In the genomic region with DNA sequence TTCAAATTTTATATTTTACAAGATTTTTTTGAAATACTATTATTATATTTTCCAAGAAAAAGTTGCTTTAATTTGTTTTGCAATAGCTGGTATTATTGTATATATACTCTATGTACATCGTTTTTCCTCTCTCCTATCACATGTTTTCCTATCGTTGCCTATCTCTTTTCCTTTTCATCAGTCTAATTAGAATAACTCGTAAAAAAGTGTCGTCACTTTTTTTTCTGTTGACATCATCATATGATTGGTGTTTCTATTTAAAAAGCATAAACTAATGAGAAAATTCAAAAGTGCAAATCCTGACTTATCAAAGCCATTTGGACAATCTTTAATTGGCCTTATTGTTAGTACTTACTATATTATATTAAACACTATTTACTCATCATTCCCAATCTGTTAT, we compare ENCODE assay signal across 3 worm cellular contexts.
TF ChIP-seq lines count a peak whose summit lies in the region.

No protein-coding gene starts in this region.

TF ChIP-seq in whole organism, L1 larva, 84 proteins besides CTCF, POLR2A, EP300 and RAD21:
- TF ChIP-seq sptf-1 (tag; optimal IDR thresholded peaks at IDR 0.05; lab: Kevin White, UChicago) (no peak), dsc-1 (tag; optimal IDR thresholded peaks at IDR 0.05; lab: Kevin White, UChicago) (peak; percentile 92), blmp-1 (tag; optimal IDR thresholded peaks at IDR 0.05; lab: Kevin White, UChicago) (peak; percentile 8), ceh-8 (GFP tag; optimal IDR thresholded peaks at IDR 0.05; lab: Kevin White, UChicago) (peak; percentile 87), C04F5.9 (tag; optimal IDR thresholded peaks at IDR 0.05; lab: Kevin White, UChicago) (no peak), snu-23 (GFP tag; optimal IDR thresholded peaks at IDR 0.05; lab: Kevin White, UChicago) (peak; percentile 5), nhr-47 (tag; optimal IDR thresholded peaks at IDR 0.05; lab: Kevin White, UChicago) (peak; percentile 58), xbp-1 (tag; optimal IDR thresholded peaks at IDR 0.05; lab: Kevin White, UChicago) (peak; percentile 19), pax-3 (tag; optimal IDR thresholded peaks at IDR 0.05; lab: Kevin White, UChicago) (peak; percentile 42), nhr-20 (tag; optimal IDR thresholded peaks at IDR 0.05; lab: Kevin White, UChicago) (peak; percentile 62), hlh-17 (GFP tag; optimal IDR thresholded peaks at IDR 0.05; lab: Kevin White, UChicago; ENCODE audit: borderline replicate concordance) (no peak), pag-3 (tag; optimal IDR thresholded peaks at IDR 0.05; lab: Kevin White, UChicago; ENCODE audit: borderline replicate concordance, insufficient read depth) (no peak), fkh-8 (tag; optimal IDR thresholded peaks at IDR 0.05; lab: Kevin White, UChicago) (peak; percentile 82), rnt-1 (tag; optimal IDR thresholded peaks at IDR 0.05; lab: Kevin White, UChicago) (no peak), lin-14 (GFP tag; optimal IDR thresholded peaks at IDR 0.05; lab: Kevin White, UChicago) (peak; percentile 80), nhr-11 (tag; optimal IDR thresholded peaks at IDR 0.05; lab: Kevin White, UChicago) (peak; percentile 7), lin-35 (GFP tag; optimal IDR thresholded peaks at IDR 0.05; lab: Kevin White, UChicago) (peak in 1 of 2 experiments; percentile 43), lsy-2 (tag; optimal IDR thresholded peaks at IDR 0.05; lab: Kevin White, UChicago) (peak; percentile 39 to 50), fos-1 (tag; optimal IDR thresholded peaks at IDR 0.05; lab: Kevin White, UChicago) (peak; percentile 40), swsn-7 (tag; optimal IDR thresholded peaks at IDR 0.05; lab: Kevin White, UChicago) (peak; percentile 31), unc-86 (tag; optimal IDR thresholded peaks at IDR 0.05; lab: Kevin White, UChicago) (peak; percentile 7), egl-13 (tag; optimal IDR thresholded peaks at IDR 0.05; lab: Kevin White, UChicago) (peak; percentile 71), nhr-71 (tag; optimal IDR thresholded peaks at IDR 0.05; lab: Kevin White, UChicago) (peak; percentile 77), irx-1 (tag; optimal IDR thresholded peaks at IDR 0.05; lab: Kevin White, UChicago) (no peak), sox-4 (tag; optimal IDR thresholded peaks at IDR 0.05; lab: Kevin White, UChicago) (peak; percentile 71), tlp-1 (tag; optimal IDR thresholded peaks at IDR 0.05; lab: Kevin White, UChicago) (no peak)

TF ChIP-seq in whole organism, L2 larva, 48 proteins besides CTCF, POLR2A, EP300 and RAD21 (continues in another document):
- TF ChIP-seq blmp-1 (tag; optimal IDR thresholded peaks at IDR 0.05; lab: Kevin White, UChicago; ENCODE audit: insufficient read depth), result no peak
- no peak for TF ChIP-seq sma-3 (GFP tag; optimal IDR thresholded peaks at IDR 0.05; lab: Kevin White, UChicago)
- TF ChIP-seq nhr-23 (tag; optimal IDR thresholded peaks at IDR 0.05; lab: Kevin White, UChicago), result no peak
- TF ChIP-seq nhr-25 (tag; optimal IDR thresholded peaks at IDR 0.05; lab: Kevin White, UChicago), result no peak
- TF ChIP-seq R02D3.7 (tag; optimal IDR thresholded peaks at IDR 0.05; lab: Kevin White, UChicago), result no peak
- no peak for TF ChIP-seq alr-1 (tag; optimal IDR thresholded peaks at IDR 0.05; lab: Kevin White, UChicago)
- TF ChIP-seq fos-1 (tag; optimal IDR thresholded peaks at IDR 0.05; lab: Kevin White, UChicago), result no peak
- TF ChIP-seq lin-13 (GFP tag; optimal IDR thresholded peaks at IDR 0.05; lab: Kevin White, UChicago), result no peak
- TF ChIP-seq nhr-6 (tag; optimal IDR thresholded peaks at IDR 0.05; lab: Kevin White, UChicago), result peak; percentile 1
- peak; percentile 23 for TF ChIP-seq sma-9 (GFP tag; optimal IDR thresholded peaks at IDR 0.05; lab: Kevin White, UChicago)
- no peak for TF ChIP-seq sma-9 (tag; optimal IDR thresholded peaks at IDR 0.05; lab: Kevin White, UChicago)
- TF ChIP-seq lsy-2 (tag; optimal IDR thresholded peaks at IDR 0.05; lab: Kevin White, UChicago), result peak in 1 of 2 experiments; percentile 27
- no peak for TF ChIP-seq ztf-1 (GFP tag; conservative IDR thresholded peaks at IDR 0.05; lab: Robert Waterston, UW)
- TF ChIP-seq ztf-11 (tag; optimal IDR thresholded peaks at IDR 0.05; lab: Kevin White, UChicago), result no peak
- TF ChIP-seq ceh-16 (tag; optimal IDR thresholded peaks at IDR 0.05; lab: Kevin White, UChicago), result no peak
- no peak for TF ChIP-seq dmd-4 (tag; optimal IDR thresholded peaks at IDR 0.05; lab: Kevin White, UChicago)
- peak; percentile 52 for TF ChIP-seq C34F6.9 (tag; optimal IDR thresholded peaks at IDR 0.05; lab: Kevin White, UChicago)
- TF ChIP-seq crh-2 (tag; optimal IDR thresholded peaks at IDR 0.05; lab: Kevin White, UChicago), result peak; percentile 27
- no peak for TF ChIP-seq mab-5 (tag; optimal IDR thresholded peaks at IDR 0.05; lab: Kevin White, UChicago)
- no peak for TF ChIP-seq Y55F3AM.14 (GFP tag; optimal IDR thresholded peaks at IDR 0.05; lab: Kevin White, UChicago)
- peak; percentile 34 for TF ChIP-seq zag-1 (tag; optimal IDR thresholded peaks at IDR 0.05; lab: Kevin White, UChicago)
- TF ChIP-seq mbf-1 (tag; optimal IDR thresholded peaks at IDR 0.05; lab: Kevin White, UChicago), result no peak
- TF ChIP-seq unc-62 (GFP tag; optimal IDR thresholded peaks at IDR 0.05; lab: Kevin White, UChicago), result no peak
- TF ChIP-seq snpc-4 (tag; optimal IDR thresholded peaks at IDR 0.05; lab: Kevin White, UChicago), result no peak
- TF ChIP-seq lin-11 (tag; optimal IDR thresholded peaks at IDR 0.05; lab: Kevin White, UChicago), result no peak
- TF ChIP-seq nhr-10 (tag; optimal IDR thresholded peaks at IDR 0.05; lab: Kevin White, UChicago), result no peak
- TF ChIP-seq nhr-21 (tag; optimal IDR thresholded peaks at IDR 0.05; lab: Kevin White, UChicago), result peak; percentile 35
- TF ChIP-seq ZK546.5 (tag; optimal IDR thresholded peaks at IDR 0.05; lab: Kevin White, UChicago), result no peak
- TF ChIP-seq ama-1 (optimal IDR thresholded peaks at IDR 0.05; lab: Kevin White, UChicago), result no peak
- TF ChIP-seq aly-2 (tag; optimal IDR thresholded peaks at IDR 0.05; lab: Kevin White, UChicago), result no peak
- no peak for TF ChIP-seq gmeb-1 (tag; optimal IDR thresholded peaks at IDR 0.05; lab: Kevin White, UChicago)
- TF ChIP-seq skn-1 (tag; optimal IDR thresholded peaks at IDR 0.05; lab: Kevin White, UChicago), result no peak
- no peak for TF ChIP-seq egl-27 (tag; optimal IDR thresholded peaks at IDR 0.05; lab: Kevin White, UChicago)
- TF ChIP-seq elt-1 (tag; optimal IDR thresholded peaks at IDR 0.05; lab: Kevin White, UChicago), result no peak

TF ChIP-seq in whole organism, late embryonic, 69 proteins besides CTCF, POLR2A, EP300 and RAD21:
- peak; percentile 20 for TF ChIP-seq elt-2 (tag; optimal IDR thresholded peaks at IDR 0.05; lab: Kevin White, UChicago)
- TF ChIP-seq T23F11.4 (GFP tag; optimal IDR thresholded peaks at IDR 0.05; lab: Kevin White, UChicago), result no peak
